Worm (Caenorhabditis elegans): ENCODE data around the gene wdr-54.

- TF ChIP-seq med-1 (GFP tag; optimal IDR thresholded peaks at IDR 0.05; ENCODE audit: insufficient read depth) = no peak
- TF ChIP-seq T22C8.4 (GFP tag; IDR thresholded peaks at IDR 0.05) = no peak
- no peak for TF ChIP-seq ztf-23 (GFP tag; IDR thresholded peaks at IDR 0.05)
- TF ChIP-seq flt-1 (GFP tag; IDR thresholded peaks at IDR 0.05) = no peak
- TF ChIP-seq ztf-29 (GFP tag; IDR thresholded peaks at IDR 0.05) = no peak
- TF ChIP-seq ref-1 (GFP tag; conservative IDR thresholded peaks at IDR 0.05) = no peak
- TF ChIP-seq cog-1 (tag; optimal IDR thresholded peaks at IDR 0.05) = no peak
These were observed 43.9 kb upstream of the wdr-54 start, which contains the start of gene T04G9.6 for ce11 chrX:784853-785252.
